Fruit fly (Drosophila melanogaster): Measurements from ENCODE around the gene CG43248.
A peak's percentile ranks its signal among the peaks of the same experiment; 100 is the strongest.

dm6 chr3L:15580487-15580886 is 49.2 kb upstream of the CG43248 start, which contains the start of the genes mrn and CG12301:
- peak; percentile 67 for TF ChIP-seq sv (GFP tag; optimal IDR thresholded peaks at IDR 0.05)
- TF ChIP-seq br (GFP tag; optimal IDR thresholded peaks at IDR 0.05), result no peak
- no peak for TF ChIP-seq fru (GFP tag; optimal IDR thresholded peaks at IDR 0.05)
- peak; percentile 65 for TF ChIP-seq psq (GFP tag; optimal IDR thresholded peaks at IDR 0.05)
- TF ChIP-seq dmrt93B (GFP tag; optimal IDR thresholded peaks at IDR 0.05), result no peak
- TF ChIP-seq brk (GFP tag; optimal IDR thresholded peaks at IDR 0.05), result no peak
- no peak for TF ChIP-seq lola (GFP tag; optimal IDR thresholded peaks at IDR 0.05)
- TF ChIP-seq pan (optimal IDR thresholded peaks at IDR 0.05), result no peak
- no peak for TF ChIP-seq Dfd (GFP tag; optimal IDR thresholded peaks at IDR 0.05)
- TF ChIP-seq Jra (GFP tag; optimal IDR thresholded peaks at IDR 0.05), result no peak

Data from whole organism, wandering third instar larva.